Worm (Caenorhabditis elegans) whole organism, L2 larva: ENCODE results near the gene kbp-3.

Source experiments
- aly-2 ChIP-seq: fragments of 150-350 bp; optimal IDR thresholded peaks from 2 replicates; lab custom pipeline; 2014; ENCODE audit warnings: missing biosample characterization, missing genetic modification characterization
- lin-39 ChIP-seq: fragments of 150-350 bp; optimal IDR thresholded peaks from 2 replicates; lab custom pipeline; 2014; ENCODE audit warnings: missing biosample characterization, missing genetic modification reagents, missing genetic modification characterization
- nhr-6 ChIP-seq: fragments of 150-350 bp; optimal IDR thresholded peaks from 2 replicates; lab custom pipeline; 2014; ENCODE audit warnings: missing biosample characterization, missing genetic modification characterization
- unc-62 ChIP-seq: fragments of 150-350 bp; optimal IDR thresholded peaks from 2 replicates; lab custom pipeline; 2014; ENCODE audit warnings: missing biosample characterization, missing genetic modification reagents, missing genetic modification characterization

DNA sequence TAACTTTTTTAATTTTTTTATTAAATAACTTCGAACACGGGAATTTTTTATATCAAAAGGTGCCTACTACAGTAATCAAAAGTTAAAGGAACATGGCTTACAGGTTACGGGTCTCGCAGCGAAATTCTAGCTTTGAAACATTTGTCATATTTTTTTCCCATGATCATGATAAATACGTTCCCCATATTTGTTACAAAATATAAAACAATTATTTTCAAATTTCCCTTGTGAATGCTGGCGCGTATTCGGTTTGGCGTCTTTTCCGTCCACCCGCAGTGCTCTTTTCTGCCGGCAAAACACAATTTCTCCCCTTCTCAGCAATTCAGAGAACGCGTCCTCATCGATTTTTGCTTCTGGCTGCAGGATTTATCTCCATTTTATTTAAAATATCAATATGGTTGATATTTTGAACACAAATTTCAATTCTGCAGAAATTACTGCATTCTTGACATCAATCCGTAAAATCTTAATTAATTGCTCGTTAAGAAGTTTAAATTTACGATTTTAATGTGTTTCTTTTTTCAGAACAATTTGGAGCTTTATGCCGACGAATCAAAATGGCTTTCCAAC is 24.6 kb downstream of the kbp-3 start, which contains the start of gene imb-2:
- TF ChIP-seq nhr-6 (tag; lab: Kevin White, UChicago) (no peak), unc-62 (no peak), lin-39 (tag; lab: Kevin White, UChicago) (no peak), aly-2 (no peak)
